Fruit fly (Drosophila melanogaster) whole organism, prepupa: ENCODE results near the gene SCCRO.
A peak's percentile ranks its signal among the peaks of the same experiment; 100 is the strongest.

Experiments used
- CG10631 ChIP-seq: fragments of 200-800 bp; sonication (Bioruptor generic); optimal IDR thresholded peaks from 2 replicates; lab custom pipeline; 2016; ENCODE audit warnings: missing biosample characterization, missing genetic modification characterization
- CG11294 ChIP-seq: fragments of 200-800 bp; sonication (Bioruptor generic); IDR thresholded peaks from 2 replicates; pipeline ENCODE4 v1.3.6; 2022; ENCODE audit warnings: missing biosample characterization, missing genetic modification characterization
- CG11762 ChIP-seq: fragments of 200-800 bp; sonication (Bioruptor generic); optimal IDR thresholded peaks from 3 replicates; lab custom pipeline; 2016; ENCODE audit warnings: missing biosample characterization, missing genetic modification characterization; ENCODE audit not compliant: insufficient read depth
- CG11902 ChIP-seq: fragments of 200-800 bp; sonication (Bioruptor generic); optimal IDR thresholded peaks from 3 replicates; lab custom pipeline; 2016; ENCODE audit warnings: missing biosample characterization, missing genetic modification characterization
- CG15336 ChIP-seq: fragments of 200-800 bp; sonication (Bioruptor generic); IDR thresholded peaks from 2 replicates; pipeline ENCODE4 v1.3.6; 2022; ENCODE audit warnings: missing biosample characterization, missing genetic modification characterization
- CG16779 ChIP-seq: fragments of 200-800 bp; sonication (Bioruptor generic); optimal IDR thresholded peaks from 3 replicates; lab custom pipeline; 2017; ENCODE audit warnings: missing biosample characterization, mild to moderate bottlenecking, missing genetic modification characterization
- CG3032 ChIP-seq: fragments of 200-800 bp; optimal IDR thresholded peaks from 2 replicates; lab custom pipeline; 2019; ENCODE audit warnings: missing biosample characterization, mild to moderate bottlenecking, missing genetic modification characterization, moderate library complexity
- CG31627 ChIP-seq: fragments of 200-800 bp; sonication (Bioruptor generic); optimal IDR thresholded peaks from 3 replicates; lab custom pipeline; 2016; ENCODE audit warnings: missing biosample characterization, missing genetic modification characterization
- CG32006 ChIP-seq: fragments of 200-800 bp; sonication (Bioruptor generic); optimal IDR thresholded peaks from 3 replicates; lab custom pipeline; 2017; ENCODE audit warnings: missing biosample characterization, mild to moderate bottlenecking, missing genetic modification characterization
- CG34406 ChIP-seq: fragments of 200-800 bp; sonication (Bioruptor generic); optimal IDR thresholded peaks from 3 replicates; lab custom pipeline; 2016; ENCODE audit warnings: missing biosample characterization, missing genetic modification characterization
- CG3919 ChIP-seq: fragments of 200-800 bp; sonication (Bioruptor generic); optimal IDR thresholded peaks from 3 replicates; lab custom pipeline; 2016; ENCODE audit warnings: missing biosample characterization, missing genetic modification characterization
- CG4318 ChIP-seq: fragments of 200-800 bp; sonication (Bioruptor generic); optimal IDR thresholded peaks from 3 replicates; lab custom pipeline; 2017; ENCODE audit warnings: missing biosample characterization, mild to moderate bottlenecking, missing genetic modification characterization
- CG6163 ChIP-seq: fragments of 200-800 bp; sonication (Bioruptor generic); IDR thresholded peaks from 3 replicates; pipeline ENCODE4 v1.3.6; 2022; ENCODE audit warnings: missing biosample characterization, missing genetic modification characterization
- CG6276 ChIP-seq: fragments of 200-800 bp; sonication (Bioruptor generic); optimal IDR thresholded peaks from 2 replicates; lab custom pipeline; 2017; ENCODE audit warnings: missing biosample characterization, mild to moderate bottlenecking, missing genetic modification characterization
- CG6854 ChIP-seq: fragments of 200-800 bp; sonication (Bioruptor generic); optimal IDR thresholded peaks from 2 replicates; lab custom pipeline; 2017; ENCODE audit warnings: missing biosample characterization, mild to moderate bottlenecking, missing genetic modification characterization
- CG7368 ChIP-seq: fragments of 200-800 bp; sonication (Bioruptor generic); optimal IDR thresholded peaks from 3 replicates; lab custom pipeline; 2016; ENCODE audit warnings: missing biosample characterization, missing genetic modification characterization
- CG8119 ChIP-seq: fragments of 200-800 bp; sonication (Bioruptor generic); IDR thresholded peaks from 3 replicates; pipeline ENCODE4 v1.3.6; 2022; ENCODE audit warnings: missing biosample characterization, missing genetic modification characterization
- CG8319 ChIP-seq: fragments of 200-800 bp; sonication (Bioruptor generic); optimal IDR thresholded peaks from 3 replicates; lab custom pipeline; 2016; ENCODE audit warnings: missing biosample characterization, missing genetic modification characterization
- CG8632 ChIP-seq: fragments of 200-800 bp; sonication (Bioruptor generic); optimal IDR thresholded peaks from 3 replicates; lab custom pipeline; 2016; ENCODE audit warnings: missing biosample characterization, missing genetic modification characterization
- Eip78C ChIP-seq: fragments of 200-800 bp; sonication (Bioruptor generic); peaks from one replicate; lab custom pipeline; 2016; ENCODE audit warnings: missing biosample characterization, missing genetic modification characterization
- Eip93F ChIP-seq: fragments of 200-800 bp; sonication (Bioruptor generic); optimal IDR thresholded peaks from 2 replicates; lab custom pipeline; 2016; ENCODE audit warnings: missing biosample characterization, mild to moderate bottlenecking, missing genetic modification characterization
- Ets96B ChIP-seq: fragments of 200-800 bp; optimal IDR thresholded peaks from 2 replicates; lab custom pipeline; 2019; ENCODE audit warnings: missing biosample characterization, mild to moderate bottlenecking, missing genetic modification characterization, moderate library complexity
- Gug ChIP-seq: fragments of 200-800 bp; sonication (Bioruptor generic); IDR thresholded peaks from 2 replicates; pipeline ENCODE4 v1.3.6; 2022; ENCODE audit warnings: missing biosample characterization, missing genetic modification characterization
- Hr4 ChIP-seq: fragments of 200-800 bp; sonication (Bioruptor generic); optimal IDR thresholded peaks from 3 replicates; lab custom pipeline; 2016; ENCODE audit warnings: missing biosample characterization, missing genetic modification characterization
- Lpt ChIP-seq: fragments of 200-800 bp; sonication (Bioruptor generic); optimal IDR thresholded peaks from 3 replicates; lab custom pipeline; 2016; ENCODE audit warnings: missing biosample characterization, missing genetic modification characterization
- Met ChIP-seq: fragments of 200-800 bp; sonication (Bioruptor generic); optimal IDR thresholded peaks from 3 replicates; lab custom pipeline; 2016; ENCODE audit warnings: missing biosample characterization, missing genetic modification characterization
- OdsH ChIP-seq: fragments of 200-800 bp; sonication (Bioruptor generic); optimal IDR thresholded peaks from 3 replicates; lab custom pipeline; 2016; ENCODE audit warnings: missing biosample characterization, missing genetic modification characterization
- Sox14 ChIP-seq: fragments of 200-800 bp; sonication (Bioruptor generic); optimal IDR thresholded peaks from 3 replicates; lab custom pipeline; 2016; ENCODE audit warnings: missing biosample characterization, missing genetic modification characterization
- achi ChIP-seq: fragments of 200-800 bp; sonication (Bioruptor generic); optimal IDR thresholded peaks from 3 replicates; lab custom pipeline; 2016; ENCODE audit warnings: missing biosample characterization, missing genetic modification characterization
- acj6 ChIP-seq: fragments of 200-800 bp; sonication (Bioruptor generic); optimal IDR thresholded peaks from 3 replicates; lab custom pipeline; 2016; ENCODE audit warnings: missing biosample characterization, missing genetic modification characterization
- cyc ChIP-seq: fragments of 200-800 bp; sonication (Bioruptor generic); optimal IDR thresholded peaks from 3 replicates; lab custom pipeline; 2016; ENCODE audit warnings: missing biosample characterization, missing genetic modification characterization
- eg ChIP-seq: fragments of 200-800 bp; sonication (Bioruptor generic); IDR thresholded peaks from 3 replicates; pipeline ENCODE4 v1.3.6; 2022; ENCODE audit warnings: missing biosample characterization, missing genetic modification characterization
- esn ChIP-seq: fragments of 200-800 bp; sonication (Bioruptor generic); optimal IDR thresholded peaks from 2 replicates; lab custom pipeline; 2016; ENCODE audit warnings: missing biosample characterization, mild to moderate bottlenecking, missing genetic modification characterization, moderate library complexity
- fd59A ChIP-seq: fragments of 200-800 bp; sonication (Bioruptor generic); optimal IDR thresholded peaks from 2 replicates; lab custom pipeline; 2017; ENCODE audit warnings: missing biosample characterization, mild to moderate bottlenecking, missing genetic modification characterization, missing genetic modification reagents
- fd85E ChIP-seq: fragments of 200-800 bp; sonication (Bioruptor generic); optimal IDR thresholded peaks from 3 replicates; lab custom pipeline; 2016; ENCODE audit warnings: missing biosample characterization, missing genetic modification characterization
- fkh ChIP-seq: fragments of 200-800 bp; sonication (Bioruptor generic); optimal IDR thresholded peaks from 3 replicates; lab custom pipeline; 2017; ENCODE audit warnings: missing biosample characterization, mild to moderate bottlenecking, missing genetic modification characterization, moderate library complexity
- pdm3 ChIP-seq: fragments of 200-800 bp; sonication (Bioruptor generic); optimal IDR thresholded peaks from 3 replicates; lab custom pipeline; 2016; ENCODE audit warnings: missing biosample characterization, missing genetic modification characterization
- salr ChIP-seq, 2 experiments: fragments of 200-800 bp; sonication (Bioruptor generic); optimal IDR thresholded peaks; 3 replicates each; lab custom pipeline; 2016 to 2018; ENCODE audit warnings: missing biosample characterization in 2 of 2, missing genetic modification characterization in 2 of 2, mild to moderate bottlenecking in 1 of 2
- spab ChIP-seq: fragments of 200-800 bp; sonication (Bioruptor generic); optimal IDR thresholded peaks from 2 replicates; lab custom pipeline; 2017; ENCODE audit warnings: missing biosample characterization, mild to moderate bottlenecking, missing genetic modification characterization, missing genetic modification reagents
- svp ChIP-seq: fragments of 200-800 bp; sonication (Bioruptor generic); peaks from one replicate; lab custom pipeline; 2016; ENCODE audit warnings: missing biosample characterization, missing genetic modification characterization
- topi ChIP-seq: fragments of 200-800 bp; sonication (Bioruptor generic); optimal IDR thresholded peaks from 3 replicates; lab custom pipeline; 2016; ENCODE audit warnings: missing biosample characterization, missing genetic modification characterization

Gene SCCRO

DNA sequence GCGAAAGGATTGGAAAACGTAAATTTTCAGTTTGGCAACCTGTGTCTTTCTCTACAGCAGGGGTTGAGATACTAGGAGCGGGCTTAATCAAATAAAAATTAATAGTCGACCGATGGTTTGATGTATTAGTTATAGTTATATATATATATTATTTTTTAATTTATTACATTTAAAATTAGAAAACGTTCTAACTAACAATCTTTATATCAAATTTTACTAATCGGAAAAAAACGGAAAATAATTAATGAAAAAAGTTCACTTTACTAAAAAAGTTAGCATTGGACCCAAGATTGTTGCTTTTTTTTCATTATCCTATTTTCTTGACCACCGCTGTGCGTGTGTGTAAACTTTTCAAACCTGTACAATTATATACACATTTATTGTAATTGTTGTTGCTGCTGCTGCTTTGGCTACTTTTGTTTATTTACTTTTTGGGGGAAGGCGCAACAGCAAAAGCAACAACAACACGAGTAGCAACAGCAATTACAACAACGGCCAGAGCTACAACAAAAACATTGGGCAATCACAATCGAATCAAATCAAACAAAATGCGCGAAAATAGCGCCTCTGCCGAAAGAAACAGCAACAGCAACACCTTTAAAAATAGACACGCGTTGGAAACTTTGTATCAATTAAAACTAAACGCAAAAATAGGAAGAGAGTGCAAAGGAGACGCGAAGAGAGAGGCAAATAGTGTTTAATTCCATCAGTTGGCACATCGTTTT, 29.5 kb downstream of the SCCRO start:
- no peak for TF ChIP-seq CG7368 (GFP tag; lab: Kevin White, UChicago)
- TF ChIP-seq acj6, result peak; percentile 12
- peak; percentile 37 for TF ChIP-seq CG34406 (GFP tag; lab: Kevin White, UChicago)
- peak in 1 of 2 experiments; percentile 56 for TF ChIP-seq salr (GFP tag; optimal IDR thresholded peaks at IDR 0.05; lab: Kevin White, UChicago)
- no peak for TF ChIP-seq CG11902 (GFP tag; lab: Kevin White, UChicago)
- peak; percentile 67 for TF ChIP-seq Eip78C (GFP tag; lab: Kevin White, UChicago)
- TF ChIP-seq CG6163 (GFP tag; lab: Robert Waterston, UW), result no peak
- TF ChIP-seq Eip93F (GFP tag; lab: Kevin White, UChicago), result no peak
- TF ChIP-seq CG11762 (GFP tag; lab: Kevin White, UChicago), result no peak
- peak; percentile 88 for TF ChIP-seq CG8119 (GFP tag; lab: Robert Waterston, UW)
- TF ChIP-seq fkh (GFP tag; lab: Kevin White, UChicago), result no peak
- TF ChIP-seq achi (GFP tag; lab: Kevin White, UChicago), result peak; percentile 49
- TF ChIP-seq Ets96B (tag; lab: Kevin White, UChicago), result peak; percentile 24
- no peak for TF ChIP-seq Lpt (GFP tag; lab: Kevin White, UChicago)
- peak; percentile 27 for TF ChIP-seq CG10631 (GFP tag; lab: Kevin White, UChicago)
- TF ChIP-seq CG11294, result peak; percentile 42; the same call in 1 of the 2 replicates
- TF ChIP-seq fd85E (GFP tag; lab: Kevin White, UChicago), result no peak
- peak; percentile 48 for TF ChIP-seq Hr4 (GFP tag; lab: Kevin White, UChicago)
- TF ChIP-seq CG8319 (GFP tag; lab: Kevin White, UChicago), result no peak
- no peak for TF ChIP-seq CG6854 (GFP tag; lab: Kevin White, UChicago)
- TF ChIP-seq cyc (GFP tag; lab: Kevin White, UChicago), result no peak
- TF ChIP-seq CG4318, result peak; percentile 38
- TF ChIP-seq Gug, result peak; percentile 61
- TF ChIP-seq CG3919 (GFP tag; lab: Kevin White, UChicago), result peak; percentile 40
- no peak for TF ChIP-seq Met (GFP tag; lab: Kevin White, UChicago)
- TF ChIP-seq svp (GFP tag; lab: Kevin White, UChicago), result no peak
- TF ChIP-seq CG6276 (GFP tag; lab: Kevin White, UChicago), result peak; percentile 79
- TF ChIP-seq spab (GFP tag; lab: Kevin White, UChicago), result peak; percentile 4
- peak; percentile 40 for TF ChIP-seq OdsH (GFP tag; lab: Kevin White, UChicago)
- TF ChIP-seq CG3032 (tag; lab: Kevin White, UChicago), result peak; percentile 31
- TF ChIP-seq CG32006, result peak; percentile 81
- TF ChIP-seq eg (GFP tag; lab: Robert Waterston, UW), result peak; percentile 71
- peak; percentile 84 for TF ChIP-seq CG15336
- peak; percentile 43 for TF ChIP-seq CG8632
- TF ChIP-seq esn (GFP tag; lab: Kevin White, UChicago), result peak; percentile 44

DNA sequence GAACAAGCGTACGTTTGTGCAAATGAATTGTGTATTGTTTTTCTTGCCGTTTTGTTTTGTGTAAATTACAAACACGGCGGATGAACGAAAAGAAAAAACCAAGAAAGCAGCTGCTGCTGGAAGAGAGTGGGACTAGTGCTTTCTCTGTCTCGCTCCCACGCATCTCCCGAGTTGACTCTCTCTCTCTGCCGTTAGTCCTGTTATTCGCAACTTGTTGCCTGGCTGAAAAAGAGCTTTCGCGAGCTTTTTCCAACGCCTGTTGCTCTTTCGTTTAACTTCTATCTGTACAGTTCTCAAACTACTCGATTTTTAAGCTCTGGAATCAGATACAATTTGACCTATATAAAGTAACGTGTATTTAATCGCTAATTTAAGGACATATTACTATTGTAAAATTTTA, 30.2 kb downstream of the SCCRO start:
- no peak for TF ChIP-seq topi (GFP tag; lab: Kevin White, UChicago)
- no peak for TF ChIP-seq Eip93F (GFP tag; lab: Kevin White, UChicago)
- TF ChIP-seq Eip78C (GFP tag; lab: Kevin White, UChicago), result peak; percentile 42

DNA sequence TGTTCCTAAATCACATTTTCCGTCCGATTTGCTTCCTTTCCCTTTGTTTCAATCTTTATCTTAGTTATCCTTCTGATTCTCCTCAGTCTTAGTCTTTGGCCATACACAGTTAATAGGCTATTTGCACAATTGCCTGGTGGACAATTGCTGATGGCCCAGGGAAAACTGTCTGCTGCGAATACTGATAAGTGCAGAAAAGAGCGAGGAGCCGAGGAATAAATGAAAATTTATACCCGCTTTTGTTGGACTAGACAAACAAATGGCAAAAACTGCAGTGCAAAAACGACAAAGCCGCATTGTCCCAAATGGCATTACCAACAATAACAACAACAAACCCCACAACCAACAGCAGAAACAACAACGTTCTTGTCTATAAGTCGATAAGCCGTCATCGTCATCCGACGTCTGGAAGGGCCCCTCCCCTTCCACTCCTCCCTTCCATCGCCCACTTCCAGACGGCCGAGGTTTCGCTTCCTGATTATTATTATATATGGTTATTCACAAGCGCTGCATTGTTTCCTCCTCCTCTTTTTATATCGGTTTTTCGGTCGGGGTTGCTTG, 30.9 kb downstream of the SCCRO start:
- TF ChIP-seq Eip93F (GFP tag; lab: Kevin White, UChicago) (peak; percentile 32), pdm3 (no peak), CG8319 (GFP tag; lab: Kevin White, UChicago) (no peak), CG16779 (tag; lab: Kevin White, UChicago) (no peak), fd59A (no peak), Sox14 (peak; percentile 69), acj6 (no peak), cyc (GFP tag; lab: Kevin White, UChicago) (no peak), CG10631 (GFP tag; lab: Kevin White, UChicago) (no peak), svp (GFP tag; lab: Kevin White, UChicago) (peak; percentile 67), CG3919 (GFP tag; lab: Kevin White, UChicago) (no peak), Eip78C (GFP tag; lab: Kevin White, UChicago) (peak; percentile 2), CG31627 (no peak), Lpt (GFP tag; lab: Kevin White, UChicago) (no peak)
